Worm (Caenorhabditis elegans): ENCODE measurements around the gene R08C7.5.

The R08C7.5 gene

DNA sequence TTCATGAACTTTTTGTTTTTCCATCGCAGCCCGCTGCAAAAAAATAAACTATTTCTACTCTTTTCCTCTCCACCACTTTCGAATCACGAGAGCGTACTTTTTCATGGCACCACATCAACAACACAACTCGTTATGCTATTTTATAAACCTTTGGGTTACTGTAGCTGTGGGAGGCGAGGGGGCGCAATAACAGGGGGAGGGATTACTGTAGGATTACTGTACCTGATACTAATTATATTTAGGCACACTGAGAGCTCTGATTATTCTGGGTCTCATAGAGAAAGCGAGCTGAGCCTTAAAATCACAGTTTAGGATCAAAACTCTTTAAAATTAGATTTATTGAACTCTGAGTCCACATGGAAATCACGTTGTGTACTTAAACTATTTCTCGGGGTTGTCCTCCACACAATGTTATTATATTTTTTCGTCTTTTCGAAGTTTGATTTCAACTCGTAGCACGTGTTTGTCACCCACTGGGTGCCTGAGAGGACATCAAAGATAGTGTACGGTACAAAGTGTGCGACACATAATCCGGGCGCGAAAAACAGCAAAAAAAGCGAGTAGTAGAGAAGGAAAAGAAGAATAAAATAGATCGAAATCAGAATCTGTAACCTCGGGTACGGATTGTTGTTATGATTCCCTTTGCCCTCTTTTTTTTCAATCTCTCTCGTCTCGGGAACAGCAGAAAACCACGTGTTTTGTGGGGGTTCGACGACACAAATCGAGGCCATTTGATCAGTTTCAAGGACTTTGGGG is 42.6 kb downstream of the R08C7.5 start (continued):
- TF ChIP-seq nhr-47 (tag; optimal IDR thresholded peaks at IDR 0.05) (peak; percentile 44), ceh-88 (GFP tag; IDR thresholded peaks at IDR 0.05) (0 out of 2 replicates have a peak, but pooled peaks have one; percentile 32)

DNA sequence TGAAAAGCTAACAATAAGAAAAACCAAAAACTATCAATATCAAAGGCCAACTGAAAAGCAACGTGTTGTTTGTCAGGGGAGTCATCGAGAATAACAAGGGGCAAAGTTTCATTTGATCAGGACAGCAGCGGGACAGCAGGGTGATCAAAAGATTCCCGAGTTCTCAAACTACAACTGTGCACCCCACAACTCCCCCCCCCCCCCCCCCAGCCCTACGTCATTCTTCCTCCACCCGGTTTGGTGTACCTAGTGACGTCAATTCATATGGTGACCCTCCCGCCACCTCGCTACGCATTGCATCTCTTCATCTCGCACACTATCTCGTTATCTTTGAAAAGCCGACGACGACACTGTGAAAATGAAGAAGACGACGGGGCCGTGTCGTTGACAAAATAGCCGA is 43.7 kb downstream of the R08C7.5 start:
- TF ChIP-seq zag-1 (tag; optimal IDR thresholded peaks at IDR 0.05) (no peak), lin-14 (GFP tag; optimal IDR thresholded peaks at IDR 0.05) (peak; percentile 45), efl-1 (optimal IDR thresholded peaks at IDR 0.05) (no peak), efl-1 (GFP tag; optimal IDR thresholded peaks at IDR 0.05 in 1 of 2) (peak in 1 of 2 experiments; percentile 55), ceh-82 (tag; optimal IDR thresholded peaks at IDR 0.05) (no peak), nhr-85 (tag) (peak; percentile 1), nhr-19 (GFP tag; conservative IDR thresholded peaks at IDR 0.05) (peak; percentile 27; the same call in 1 of the 2 replicates), nhr-71 (tag; optimal IDR thresholded peaks at IDR 0.05) (peak; percentile 30)

DNA sequence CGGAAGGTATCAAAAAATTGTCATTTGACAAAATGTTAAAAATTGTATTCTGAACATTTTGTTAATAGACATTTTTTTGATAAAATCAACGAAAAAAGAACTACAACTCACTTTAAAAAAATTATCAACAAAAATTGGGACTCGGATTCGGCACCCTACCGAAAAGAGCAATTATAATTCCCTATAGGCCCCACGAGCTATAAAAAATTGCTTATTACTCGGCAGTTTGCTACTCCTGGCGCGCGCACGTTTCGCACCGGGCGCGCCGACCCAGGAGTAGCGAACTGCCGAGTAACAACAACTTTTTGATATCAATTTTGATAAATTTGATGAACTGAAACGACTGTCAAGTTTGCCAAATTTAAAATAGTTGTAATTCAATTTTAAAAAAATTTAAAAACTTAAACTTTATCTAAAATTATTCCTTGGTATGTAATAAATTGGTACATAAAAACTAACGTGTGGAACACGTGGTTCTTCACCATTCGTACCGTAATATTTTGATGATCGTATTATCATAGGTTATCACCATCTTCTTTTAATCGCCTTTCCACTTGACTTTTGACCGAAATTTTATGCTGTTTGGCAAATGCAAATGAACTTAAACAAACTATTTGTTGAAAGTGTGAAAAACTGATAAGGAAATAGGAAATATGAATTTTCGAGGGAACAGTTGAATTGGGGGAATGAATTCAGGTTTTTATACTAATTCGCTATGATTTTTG is 45.5 kb downstream of the R08C7.5 start:
- TF ChIP-seq ets-5 (GFP tag; IDR thresholded peaks at IDR 0.05): no peak
- TF ChIP-seq C34B4.2 (tag; optimal IDR thresholded peaks at IDR 0.05): no peak
- peak; percentile 18 for TF ChIP-seq lin-14 (GFP tag; optimal IDR thresholded peaks at IDR 0.05)
- peak; percentile 32 for TF ChIP-seq nhr-90 (tag; optimal IDR thresholded peaks at IDR 0.05; ENCODE audit: poor library complexity)
- TF ChIP-seq nhr-71 (tag; optimal IDR thresholded peaks at IDR 0.05): peak; percentile 39
- TF ChIP-seq ceh-63 (GFP tag; optimal IDR thresholded peaks at IDR 0.05): no peak
- peak; percentile 77 for TF ChIP-seq elt-2 (tag; optimal IDR thresholded peaks at IDR 0.05)
- TF ChIP-seq nhr-20 (tag; optimal IDR thresholded peaks at IDR 0.05): peak; percentile 24
- peak; percentile 33 for TF ChIP-seq lir-3 (tag; optimal IDR thresholded peaks at IDR 0.05; ENCODE audit: poor library complexity)
- no peak for TF ChIP-seq grh-1 (GFP tag; IDR thresholded peaks at IDR 0.05)
- TF ChIP-seq lsy-2 (tag; optimal IDR thresholded peaks at IDR 0.05): peak in 1 of 2 experiments; percentile 47
- no peak for TF ChIP-seq egl-27 (tag; optimal IDR thresholded peaks at IDR 0.05)
- peak; percentile 17 for TF ChIP-seq snu-23 (GFP tag; optimal IDR thresholded peaks at IDR 0.05)
- no peak for TF ChIP-seq ceh-90 (tag; optimal IDR thresholded peaks at IDR 0.05)
- no peak for TF ChIP-seq hlh-17 (GFP tag; optimal IDR thresholded peaks at IDR 0.05; ENCODE audit: borderline replicate concordance)
- TF ChIP-seq efl-1 (optimal IDR thresholded peaks at IDR 0.05): no peak
- peak in 1 of 2 experiments; percentile 45 for TF ChIP-seq efl-1 (GFP tag; optimal IDR thresholded peaks at IDR 0.05 in 1 of 2)
- TF ChIP-seq hpl-2 (GFP tag; optimal IDR thresholded peaks at IDR 0.05): no peak
- peak; percentile 28 for TF ChIP-seq nhr-19 (GFP tag; conservative IDR thresholded peaks at IDR 0.05)
- TF ChIP-seq lin-35 (GFP tag; optimal IDR thresholded peaks at IDR 0.05): peak in 1 of 2 experiments; percentile 43
- no peak for TF ChIP-seq unc-62 (GFP tag; optimal IDR thresholded peaks at IDR 0.05)
- no peak for TF ChIP-seq fkh-4 (tag; optimal IDR thresholded peaks at IDR 0.05; ENCODE audit: borderline replicate concordance)
- TF ChIP-seq nhr-76 (tag; optimal IDR thresholded peaks at IDR 0.05): no peak
- TF ChIP-seq ztf-11 (tag; optimal IDR thresholded peaks at IDR 0.05): no peak
- no peak for TF ChIP-seq blmp-1 (tag; optimal IDR thresholded peaks at IDR 0.05)

DNA sequence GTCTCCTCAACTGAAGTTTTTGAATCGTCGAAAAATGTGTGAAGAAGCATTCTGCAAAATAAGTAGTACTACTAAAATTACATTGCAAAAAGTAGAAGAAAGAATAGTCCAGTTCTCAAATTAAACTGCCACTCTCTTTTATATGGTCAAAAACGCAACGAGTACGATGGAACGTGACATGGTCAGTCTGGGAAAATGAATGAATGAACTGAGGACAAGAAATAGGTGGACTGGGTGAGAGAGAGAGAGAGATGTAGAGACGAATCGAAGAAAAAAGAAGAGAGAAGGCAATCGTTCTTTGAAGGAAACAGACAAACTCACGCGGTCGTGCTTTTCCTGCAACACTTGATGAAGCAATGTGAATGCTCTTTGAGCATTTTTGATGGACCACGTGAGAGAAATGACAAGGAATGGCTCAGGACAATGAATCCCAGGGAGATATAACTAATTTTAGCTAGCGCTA is 47.0 kb downstream of the R08C7.5 start, which contains the start of gene M01H9.3:
Gene M01H9.3, minus strand, starts transcription at position 51 of the 463 bp plus-strand sequence.
- TF ChIP-seq fkh-10 (GFP tag; optimal IDR thresholded peaks at IDR 0.05) (peak; percentile 8), nhr-19 (GFP tag; conservative IDR thresholded peaks at IDR 0.05) (peak; percentile 98), isw-1 (GFP tag; IDR thresholded peaks at IDR 0.05) (peak; percentile 27), efl-1 (optimal IDR thresholded peaks at IDR 0.05) (peak; percentile 22 to 54), efl-1 (GFP tag; optimal IDR thresholded peaks at IDR 0.05 in 1 of 2) (peak; percentile 26 to 93), snu-23 (GFP tag; optimal IDR thresholded peaks at IDR 0.05) (peak; percentile 89), sox-4 (tag; optimal IDR thresholded peaks at IDR 0.05) (no peak), egl-27 (tag; optimal IDR thresholded peaks at IDR 0.05) (no peak), snpc-4 (tag; optimal IDR thresholded peaks at IDR 0.05) (no peak), lin-13 (GFP tag; optimal IDR thresholded peaks at IDR 0.05) (peak; percentile 4), unc-62 (GFP tag; optimal IDR thresholded peaks at IDR 0.05) (no peak), ceh-82 (tag; optimal IDR thresholded peaks at IDR 0.05) (peak in 2 of 3 experiments; percentile 14 to 41), ets-5 (GFP tag; IDR thresholded peaks at IDR 0.05) (no peak), ceh-88 (GFP tag; IDR thresholded peaks at IDR 0.05) (peak; percentile 35; the same call in 1 of the 2 replicates), mdl-1 (tag; optimal IDR thresholded peaks at IDR 0.05) (peak in 1 of 2 experiments; percentile 97), mef-2 (tag; optimal IDR thresholded peaks at IDR 0.05) (peak; percentile 67), ztf-4 (tag; optimal IDR thresholded peaks at IDR 0.05) (peak; percentile 71), xbp-1 (tag; optimal IDR thresholded peaks at IDR 0.05) (peak; percentile 52), skn-1 (tag; optimal IDR thresholded peaks at IDR 0.05) (peak; percentile 21), lir-3 (tag; optimal IDR thresholded peaks at IDR 0.05; ENCODE audit: poor library complexity) (peak; percentile 78), hlh-4 (tag; optimal IDR thresholded peaks at IDR 0.05) (no peak), dpl-1 (GFP tag; optimal IDR thresholded peaks at IDR 0.05) (peak; percentile 33 to 60 (median 53))

Data from whole organism, L1 larva.